Fruit fly (Drosophila melanogaster) whole organism, prepupa: ENCODE data around the gene del.

Experiments
- CG34406 ChIP-seq: fragments of 200-800 bp; sonication (Bioruptor generic); optimal IDR thresholded peaks from 3 replicates; lab custom pipeline; 2016; ENCODE audit warnings: missing biosample characterization, missing genetic modification characterization
- CG6276 ChIP-seq: fragments of 200-800 bp; sonication (Bioruptor generic); optimal IDR thresholded peaks from 2 replicates; lab custom pipeline; 2017; ENCODE audit warnings: missing biosample characterization, mild to moderate bottlenecking, missing genetic modification characterization
- CG7368 ChIP-seq: fragments of 200-800 bp; sonication (Bioruptor generic); optimal IDR thresholded peaks from 3 replicates; lab custom pipeline; 2016; ENCODE audit warnings: missing biosample characterization, missing genetic modification characterization
- CG9139 ChIP-seq: fragments of 200-800 bp; sonication (Bioruptor generic); optimal IDR thresholded peaks from 3 replicates; lab custom pipeline; 2017; ENCODE audit warnings: missing biosample characterization, mild to moderate bottlenecking, missing genetic modification characterization
- Gug ChIP-seq: fragments of 200-800 bp; sonication (Bioruptor generic); IDR thresholded peaks from 2 replicates; pipeline ENCODE4 v1.3.6; 2022; ENCODE audit warnings: missing biosample characterization, missing genetic modification characterization
- OdsH ChIP-seq: fragments of 200-800 bp; sonication (Bioruptor generic); optimal IDR thresholded peaks from 3 replicates; lab custom pipeline; 2016; ENCODE audit warnings: missing biosample characterization, missing genetic modification characterization
- fd85E ChIP-seq: fragments of 200-800 bp; sonication (Bioruptor generic); optimal IDR thresholded peaks from 3 replicates; lab custom pipeline; 2016; ENCODE audit warnings: missing biosample characterization, missing genetic modification characterization

dm6 chr2L:21109680-21110079 is 38.7 kb downstream of the del start:
- no peak for TF ChIP-seq OdsH (GFP tag; lab: Kevin White, UChicago)
- no peak for TF ChIP-seq CG9139 (GFP tag; lab: Kevin White, UChicago)
- no peak for TF ChIP-seq fd85E
- no peak for TF ChIP-seq CG7368 (GFP tag; lab: Kevin White, UChicago)
- no peak for TF ChIP-seq CG34406 (GFP tag; lab: Kevin White, UChicago)
- TF ChIP-seq Gug (GFP tag; lab: Robert Waterston, UW), result no peak
- no peak for TF ChIP-seq CG6276 (GFP tag; lab: Kevin White, UChicago)
